Fruit fly (Drosophila melanogaster) whole organism, embryonic: Measurements from ENCODE around the gene CG42263.

Experiments used
- Aef1 ChIP-seq: fragments of 200-800 bp; sonication (Bioruptor generic); IDR thresholded peaks from 3 replicates; pipeline ENCODE4 v1.3.6; 2022; ENCODE audit warnings: missing biosample characterization, missing genetic modification characterization
- Atf6 ChIP-seq: fragments of 200-800 bp; sonication (Bioruptor generic); IDR thresholded peaks from 2 replicates; pipeline ENCODE4 v1.3.6; 2022; ENCODE audit warnings: missing biosample characterization, missing genetic modification characterization
- B-H1 ChIP-seq: fragments of 200-800 bp; sonication (Bioruptor generic); IDR thresholded peaks from 3 replicates; pipeline ENCODE4 v1.3.6; 2022; ENCODE audit warnings: missing biosample characterization, missing genetic modification characterization
- CG11560 ChIP-seq: fragments of 200-800 bp; sonication (Bioruptor generic); IDR thresholded peaks from 3 replicates; pipeline ENCODE4 v1.3.6; 2022; ENCODE audit warnings: missing biosample characterization, missing genetic modification characterization
- CG1233 ChIP-seq: fragments of 200-800 bp; sonication (Bioruptor generic); optimal IDR thresholded peaks from 4 replicates; lab custom pipeline; 2018; ENCODE audit warnings: missing biosample characterization, mild to moderate bottlenecking, missing genetic modification characterization
- CG13894 ChIP-seq: fragments of 200-800 bp; sonication (Bioruptor generic); optimal IDR thresholded peaks from 3 replicates; lab custom pipeline; 2018; ENCODE audit warnings: missing biosample characterization, mild to moderate bottlenecking, missing genetic modification characterization, moderate library complexity
- CG16813 ChIP-seq: fragments of 200-800 bp; sonication (Bioruptor generic); IDR thresholded peaks from 3 replicates; pipeline ENCODE4 v1.3.6; 2022; ENCODE audit warnings: missing biosample characterization, missing genetic modification characterization; ENCODE audit not compliant: partially characterized antibody
- CG31365 ChIP-seq: fragments of 200-800 bp; sonication (Bioruptor generic); optimal IDR thresholded peaks from 2 replicates; lab custom pipeline; 2018; ENCODE audit warnings: missing biosample characterization, mild to moderate bottlenecking, missing genetic modification characterization
- CG33213 ChIP-seq: fragments of 200-800 bp; sonication (Bioruptor generic); optimal IDR thresholded peaks from 3 replicates; lab custom pipeline; 2016; ENCODE audit warnings: missing biosample characterization, missing genetic modification characterization
- CG4617 ChIP-seq: fragments of 200-800 bp; sonication (Bioruptor generic); optimal IDR thresholded peaks from 3 replicates; lab custom pipeline; 2016; ENCODE audit warnings: missing biosample characterization, missing genetic modification characterization, borderline replicate concordance
- CG6683 ChIP-seq: fragments of 200-800 bp; sonication (Bioruptor generic); optimal IDR thresholded peaks from 2 replicates; lab custom pipeline; 2017; ENCODE audit warnings: missing biosample characterization, mild to moderate bottlenecking, missing genetic modification characterization, missing genetic modification reagents
- CG6813 ChIP-seq: fragments of 200-800 bp; sonication (Bioruptor generic); optimal IDR thresholded peaks from 2 replicates; lab custom pipeline; 2017; ENCODE audit warnings: missing biosample characterization, missing genetic modification characterization, mild to moderate bottlenecking, moderate library complexity, missing genetic modification reagents
- CG7357 ChIP-seq: fragments of 200-800 bp; sonication (Bioruptor generic); IDR thresholded peaks from 3 replicates; pipeline ENCODE4 v1.3.6; 2022; ENCODE audit warnings: missing biosample characterization, missing genetic modification characterization
- CG7372 ChIP-seq: fragments of 200-800 bp; sonication (Bioruptor generic); IDR thresholded peaks from 2 replicates; pipeline ENCODE4 v1.3.6; 2022; ENCODE audit warnings: missing biosample characterization, missing genetic modification characterization
- CG7839 ChIP-seq: fragments of 200-800 bp; sonication (Bioruptor generic); optimal IDR thresholded peaks from 3 replicates; lab custom pipeline; 2018; ENCODE audit warnings: missing biosample characterization, mild to moderate bottlenecking, missing genetic modification characterization, moderate library complexity
- CG8089 ChIP-seq: fragments of 200-800 bp; sonication (Bioruptor generic); optimal IDR thresholded peaks from 3 replicates; lab custom pipeline; 2016; ENCODE audit warnings: missing biosample characterization, missing genetic modification characterization
- Camta ChIP-seq: fragments of 200-800 bp; sonication (Bioruptor generic); optimal IDR thresholded peaks from 2 replicates; lab custom pipeline; 2016; ENCODE audit warnings: missing biosample characterization, missing genetic modification characterization
- CkIIα-i1 ChIP-seq: fragments of 200-800 bp; sonication (Bioruptor generic); IDR thresholded peaks from 2 replicates; pipeline ENCODE4 v1.3.6; 2022; ENCODE audit warnings: missing biosample characterization, missing genetic modification characterization
- CoRest ChIP-seq: fragments of 200-800 bp; sonication (Bioruptor generic); optimal IDR thresholded peaks from 3 replicates; lab custom pipeline; 2018; ENCODE audit warnings: missing biosample characterization, mild to moderate bottlenecking, missing genetic modification characterization, moderate library complexity
- D ChIP-seq, 2 experiments: fragments of 200-800 bp in 1 of 2; fragments of >200 bp in 1 of 2; sonication (Bioruptor generic) in 1 of 2; optimal IDR thresholded peaks; 2 replicates in 1 of 2; 3 replicates in 1 of 2; lab custom pipeline; 2017; ENCODE audit warnings: mild to moderate bottlenecking in 1 of 2, missing biosample characterization in 1 of 2, missing genetic modification characterization in 1 of 2, missing genetic modification reagents in 1 of 2
- Eip74EF ChIP-seq, 2 experiments: fragments of 200-800 bp in 1 of 2; fragments of >200 bp in 1 of 2; sonication (Bioruptor generic) in 1 of 2; optimal IDR thresholded peaks; 2 replicates each; lab custom pipeline; 2017 to 2019; ENCODE audit warnings: missing biosample characterization in 2 of 2, missing genetic modification characterization in 2 of 2, mild to moderate bottlenecking in 1 of 2, moderate library complexity in 1 of 2
- GATAe ChIP-seq: fragments of 200-800 bp; sonication (Bioruptor generic); conservative IDR thresholded peaks from 2 replicates; pipeline ENCODE4 v1.3.6; 2022; ENCODE audit warnings: missing biosample characterization, missing genetic modification characterization
- Hey ChIP-seq: fragments of 200-800 bp; sonication (Bioruptor generic); optimal IDR thresholded peaks from 3 replicates; lab custom pipeline; 2018; ENCODE audit warnings: missing biosample characterization, mild to moderate bottlenecking, missing genetic modification characterization
- HmgD ChIP-seq: fragments of 200-800 bp; sonication (Bioruptor generic); optimal IDR thresholded peaks from 3 replicates; lab custom pipeline; 2016; ENCODE audit warnings: missing biosample characterization, missing genetic modification characterization
- Hr78 ChIP-seq, 2 experiments: fragments of 200-800 bp in 1 of 2; fragments of >200 bp in 1 of 2; sonication (Bioruptor generic) in 1 of 2; optimal IDR thresholded peaks; 2 replicates each; lab custom pipeline; 2017 to 2019; ENCODE audit warnings: missing biosample characterization in 2 of 2, missing genetic modification characterization in 2 of 2, mild to moderate bottlenecking in 1 of 2, moderate library complexity in 1 of 2
- Mes4 ChIP-seq: fragments of 200-800 bp; sonication (Bioruptor generic); optimal IDR thresholded peaks from 2 replicates; lab custom pipeline; 2016; ENCODE audit warnings: missing biosample characterization, missing genetic modification characterization
- Oaz ChIP-seq: fragments of 200-800 bp; sonication (Bioruptor generic); IDR thresholded peaks from 2 replicates; pipeline ENCODE4 v1.3.6; 2022; ENCODE audit warnings: missing biosample characterization, missing genetic modification characterization
- Oli ChIP-seq: fragments of 200-800 bp; sonication (Bioruptor generic); optimal IDR thresholded peaks from 2 replicates; lab custom pipeline; 2018; ENCODE audit warnings: missing biosample characterization, mild to moderate bottlenecking, missing genetic modification characterization, moderate library complexity
- YL-1 ChIP-seq: fragments of 200-800 bp; sonication (Bioruptor generic); optimal IDR thresholded peaks from 3 replicates; lab custom pipeline; 2017; ENCODE audit warnings: missing biosample characterization, mild to moderate bottlenecking, missing genetic modification characterization
- ab ChIP-seq: fragments of 200-800 bp; sonication (Bioruptor generic); optimal IDR thresholded peaks from 2 replicates; lab custom pipeline; 2016; ENCODE audit warnings: missing biosample characterization, missing genetic modification characterization
- ara ChIP-seq: fragments of 200-800 bp; sonication (Bioruptor generic); IDR thresholded peaks from 2 replicates; pipeline ENCODE4 v1.3.6; 2022; ENCODE audit warnings: missing biosample characterization, missing genetic modification characterization
- cas ChIP-seq: fragments of 200-800 bp; sonication (Bioruptor generic); IDR thresholded peaks from 2 replicates; pipeline ENCODE4 v1.3.6; 2022; ENCODE audit warnings: missing biosample characterization, missing genetic modification characterization
- corto ChIP-seq: fragments of 200-800 bp; sonication (Bioruptor generic); optimal IDR thresholded peaks from 2 replicates; lab custom pipeline; 2016; ENCODE audit warnings: missing biosample characterization, mild to moderate bottlenecking, missing genetic modification characterization, moderate library complexity
- crol ChIP-seq: fragments of 200-800 bp; sonication (Bioruptor generic); IDR thresholded peaks from 2 replicates; pipeline ENCODE4 v1.3.6; 2022; ENCODE audit warnings: missing biosample characterization, missing genetic modification characterization
- danr ChIP-seq: fragments of 200-800 bp; sonication (Bioruptor generic); IDR thresholded peaks from 2 replicates; pipeline ENCODE4 v1.3.6; 2022; ENCODE audit warnings: missing biosample characterization, missing genetic modification characterization
- dati ChIP-seq: fragments of 200-800 bp; sonication (Bioruptor generic); IDR thresholded peaks from 2 replicates; pipeline ENCODE4 v1.3.6; 2022; ENCODE audit warnings: missing biosample characterization, missing genetic modification characterization
- disco-r ChIP-seq: fragments of 200-800 bp; sonication (Bioruptor generic); optimal IDR thresholded peaks from 2 replicates; lab custom pipeline; 2016; ENCODE audit warnings: missing biosample characterization, missing genetic modification characterization
- dm ChIP-seq: fragments of 200-800 bp; sonication (Bioruptor generic); optimal IDR thresholded peaks from 3 replicates; lab custom pipeline; 2016; ENCODE audit warnings: missing biosample characterization, missing genetic modification characterization
- ewg ChIP-seq: fragments of 200-800 bp; sonication (Bioruptor generic); optimal IDR thresholded peaks from 3 replicates; lab custom pipeline; 2017; ENCODE audit warnings: mild to moderate bottlenecking, missing biosample characterization, missing genetic modification reagents, missing genetic modification characterization
- ftz-f1 ChIP-seq: fragments of 200-800 bp; sonication (Bioruptor generic); optimal IDR thresholded peaks from 2 replicates; lab custom pipeline; 2016; ENCODE audit warnings: missing biosample characterization, missing genetic modification characterization
- insv ChIP-seq, 2 experiments: fragments of 200-800 bp; sonication (Bioruptor generic); optimal IDR thresholded peaks; 3 replicates each; lab custom pipeline; 2016 to 2018; ENCODE audit warnings: missing biosample characterization in 2 of 2, missing genetic modification characterization in 2 of 2
- klu ChIP-seq: fragments of 200-800 bp; sonication (Bioruptor generic); IDR thresholded peaks from 2 replicates; pipeline ENCODE4 v1.3.6; 2022; ENCODE audit warnings: missing biosample characterization, missing genetic modification characterization
- lbe ChIP-seq: fragments of 200-800 bp; sonication (Bioruptor generic); optimal IDR thresholded peaks from 2 replicates; lab custom pipeline; 2016; ENCODE audit warnings: missing biosample characterization, mild to moderate bottlenecking, missing genetic modification characterization
- lmd ChIP-seq: fragments of 200-800 bp; sonication (Bioruptor generic); IDR thresholded peaks from 2 replicates; pipeline ENCODE4 v1.3.6; 2022; ENCODE audit warnings: missing biosample characterization, missing genetic modification characterization
- mirr ChIP-seq: fragments of 200-800 bp; sonication (Bioruptor generic); optimal IDR thresholded peaks from 3 replicates; lab custom pipeline; 2018; ENCODE audit warnings: missing biosample characterization, mild to moderate bottlenecking, missing genetic modification characterization
- rib ChIP-seq: fragments of 200-800 bp; sonication (Bioruptor generic); IDR thresholded peaks from 2 replicates; pipeline ENCODE4 v1.3.6; 2022; ENCODE audit warnings: missing biosample characterization, missing genetic modification characterization
- sima ChIP-seq: fragments of 200-800 bp; sonication (Bioruptor generic); optimal IDR thresholded peaks from 2 replicates; lab custom pipeline; 2016; ENCODE audit warnings: missing biosample characterization, missing genetic modification characterization
- sna ChIP-seq: fragments of 200-800 bp; sonication (Bioruptor generic); IDR thresholded peaks from 2 replicates; pipeline ENCODE4 v1.3.6; 2022; ENCODE audit warnings: missing biosample characterization, missing genetic modification characterization; ENCODE audit not compliant: partially characterized antibody
- zen ChIP-seq: fragments of 200-800 bp; sonication (Bioruptor generic); optimal IDR thresholded peaks from 3 replicates; lab custom pipeline; 2018; ENCODE audit warnings: missing biosample characterization, mild to moderate bottlenecking, missing genetic modification characterization, moderate library complexity

CG42263 gene

DNA sequence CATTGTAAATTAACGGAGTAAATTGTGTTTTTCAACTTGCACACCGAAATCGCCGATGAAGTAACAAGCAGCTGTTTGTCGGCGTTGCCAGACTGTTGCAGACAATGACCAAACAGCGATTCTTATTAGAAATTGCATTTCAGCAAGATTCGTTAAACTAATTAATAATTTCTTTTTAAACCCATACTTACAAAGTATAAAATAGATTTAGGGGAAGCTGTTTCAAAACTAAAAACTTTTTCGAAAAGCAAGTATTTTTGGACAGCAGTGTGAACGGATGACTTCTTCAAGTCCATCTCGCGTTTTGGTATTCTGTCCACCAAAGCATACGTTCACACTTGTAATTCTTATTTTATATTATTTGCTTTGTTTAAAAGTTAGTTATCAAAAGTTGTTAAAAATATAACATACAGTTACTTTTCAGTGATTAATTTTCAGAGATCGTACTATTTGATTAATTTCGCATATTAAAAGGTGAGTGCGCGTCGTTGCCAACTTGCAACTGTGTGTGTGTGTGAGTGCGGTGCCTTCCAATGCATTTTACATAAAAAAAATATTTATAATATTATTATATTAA, 27.1 kb downstream of the CG42263 start, which contains the start of the genes CG8004 and RhoGDI (continued):
- TF ChIP-seq ara (no peak), crol (GFP tag; lab: Robert Waterston, UW) (no peak), sima (GFP tag; lab: Kevin White, UChicago) (no peak), CoRest (peak; percentile 72), CG31365 (tag; lab: Kevin White, UChicago) (no peak), Camta (GFP tag; lab: Kevin White, UChicago) (peak; percentile 70), disco-r (GFP tag; lab: Kevin White, UChicago) (peak; percentile 35), CG33213 (GFP tag; lab: Kevin White, UChicago) (peak; percentile 76), Hey (tag; lab: Kevin White, UChicago) (no peak), CG4617 (GFP tag; lab: Kevin White, UChicago) (peak; percentile 96), corto (GFP tag; lab: Kevin White, UChicago) (no peak), CG8089 (GFP tag; lab: Kevin White, UChicago) (peak; percentile 27), D (optimal IDR thresholded peaks at IDR 0.05; lab: Kevin White, UChicago) (no peak), D (GFP tag; optimal IDR thresholded peaks at IDR 0.05; lab: Kevin White, UChicago) (no peak), CG6683 (GFP tag; lab: Kevin White, UChicago) (no peak), CG6813 (GFP tag; lab: Kevin White, UChicago) (no peak), cas (no peak), HmgD (GFP tag; lab: Kevin White, UChicago) (no peak), ewg (GFP tag; lab: Kevin White, UChicago) (no peak), B-H1 (GFP tag; lab: Robert Waterston, UW) (peak; percentile 23; the same call in 1 of the 3 replicates), CG11560 (no peak), ab (GFP tag; lab: Kevin White, UChicago) (peak; percentile 41), mirr (no peak), CkIIα-i1 (GFP tag; lab: Robert Waterston, UW) (no peak), CG13894 (tag; lab: Kevin White, UChicago) (peak; percentile 64), Atf6 (GFP tag; lab: Robert Waterston, UW) (no peak; the same call in 1 of the 2 replicates), CG1233 (GFP tag; lab: Kevin White, UChicago) (no peak), lbe (no peak), Eip74EF (GFP tag; optimal IDR thresholded peaks at IDR 0.05; lab: Kevin White, UChicago) (peak in 1 of 2 experiments; percentile 24), insv (GFP tag; optimal IDR thresholded peaks at IDR 0.05; lab: Kevin White, UChicago) (peak; percentile 75 to 95), rib (GFP tag; lab: Robert Waterston, UW) (0 out of 2 replicates have a peak, but pooled peaks have one; percentile 33), GATAe (GFP tag; lab: Robert Waterston, UW) (no peak), CG7357 (GFP tag; lab: Robert Waterston, UW) (peak; percentile 96), YL-1 (GFP tag; lab: Kevin White, UChicago) (peak; percentile 65), dm (GFP tag; lab: Kevin White, UChicago) (peak; percentile 28), zen (tag; lab: Kevin White, UChicago) (peak; percentile 69), klu (GFP tag; lab: Robert Waterston, UW) (no peak), ftz-f1 (GFP tag; lab: Kevin White, UChicago) (peak; percentile 14), Hr78 (GFP tag; optimal IDR thresholded peaks at IDR 0.05; lab: Kevin White, UChicago) (no peak), CG16813 (GFP tag; lab: Robert Waterston, UW) (no peak), danr (GFP tag; lab: Robert Waterston, UW) (0 out of 2 replicates have a peak, but pooled peaks have one; percentile 14), Aef1 (no peak), Mes4 (GFP tag; lab: Kevin White, UChicago) (peak; percentile 41), CG7372 (GFP tag; lab: Robert Waterston, UW) (no peak), CG7839 (tag; lab: Kevin White, UChicago) (peak; percentile 60), Oli (tag; lab: Kevin White, UChicago) (peak; percentile 29), lmd (GFP tag; lab: Robert Waterston, UW) (peak; percentile 58; the same call in 1 of the 2 replicates), sna (GFP tag; lab: Robert Waterston, UW) (0 out of 2 replicates have a peak, but pooled peaks have one; percentile 29), Oaz (no peak), dati (GFP tag; lab: Robert Waterston, UW) (peak; percentile 8; the same call in 1 of the 2 replicates)
